Fruit fly (Drosophila melanogaster): ENCODE results near the gene CG15572.

DNA sequence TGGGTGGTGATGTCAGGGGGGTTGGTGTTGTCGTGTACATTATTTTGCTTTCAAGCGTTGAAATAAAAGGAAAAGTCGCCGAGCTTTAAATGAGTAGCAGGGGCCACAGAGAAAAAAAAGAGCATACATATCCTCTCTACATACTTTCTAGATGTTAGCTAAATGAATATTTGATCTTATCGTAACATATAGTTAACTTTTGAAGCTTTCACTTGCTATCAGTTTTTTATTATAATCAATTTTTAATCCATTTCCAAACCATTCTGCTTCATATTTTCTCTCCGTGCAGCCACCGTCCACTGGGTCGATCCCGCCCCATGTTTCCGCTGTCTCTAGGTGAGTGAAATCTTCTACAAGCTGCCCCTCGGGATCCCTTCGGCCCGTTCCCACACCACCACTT is 43.5 kb upstream of the CG15572 start:
- TF ChIP-seq psq (GFP tag; optimal IDR thresholded peaks at IDR 0.05) (no peak), Hnf4 (GFP tag; optimal IDR thresholded peaks at IDR 0.05) (no peak), lola (GFP tag; optimal IDR thresholded peaks at IDR 0.05) (no peak), Mio (GFP tag; optimal IDR thresholded peaks at IDR 0.05) (no peak), brk (GFP tag; optimal IDR thresholded peaks at IDR 0.05) (no peak), pan (optimal IDR thresholded peaks at IDR 0.05) (no peak), Hr78 (GFP tag; optimal IDR thresholded peaks at IDR 0.05) (no peak), Sp1 (GFP tag; optimal IDR thresholded peaks at IDR 0.05) (no peak), CrebA (GFP tag; optimal IDR thresholded peaks at IDR 0.05; ENCODE audit: borderline replicate concordance) (no peak), dsf (GFP tag; optimal IDR thresholded peaks at IDR 0.05; ENCODE audit: borderline replicate concordance) (no peak), foxo (GFP tag; optimal IDR thresholded peaks at IDR 0.05) (no peak), rgr (GFP tag; optimal IDR thresholded peaks at IDR 0.05) (no peak), usp (GFP tag; optimal IDR thresholded peaks at IDR 0.05) (no peak), CG32264 (GFP tag; optimal IDR thresholded peaks at IDR 0.05) (no peak)

Measured in whole organism, wandering third instar larva.